Worm (Caenorhabditis elegans) whole organism, L4/young adult: Measurements from ENCODE around the gene acdh-8.

Source experiments
- W03F9.2 ChIP-seq: fragments of 150-350 bp; optimal IDR thresholded peaks from 2 replicates; lab custom pipeline; 2014; ENCODE audit warnings: missing biosample characterization, missing genetic modification characterization
- dao-5 ChIP-seq: sonication (generic microtip); optimal IDR thresholded peaks from 2 replicates; lab custom pipeline; 2016; ENCODE audit warnings: missing genotype, missing genetic modification characterization, moderate library complexity, missing compliant biosample characterization
- him-1 ChIP-seq: sonication (generic microtip); optimal IDR thresholded peaks from 2 replicates; lab custom pipeline; 2016; ENCODE audit warnings: missing genotype, missing genetic modification reagents, missing genetic modification characterization, missing compliant biosample characterization

DNA sequence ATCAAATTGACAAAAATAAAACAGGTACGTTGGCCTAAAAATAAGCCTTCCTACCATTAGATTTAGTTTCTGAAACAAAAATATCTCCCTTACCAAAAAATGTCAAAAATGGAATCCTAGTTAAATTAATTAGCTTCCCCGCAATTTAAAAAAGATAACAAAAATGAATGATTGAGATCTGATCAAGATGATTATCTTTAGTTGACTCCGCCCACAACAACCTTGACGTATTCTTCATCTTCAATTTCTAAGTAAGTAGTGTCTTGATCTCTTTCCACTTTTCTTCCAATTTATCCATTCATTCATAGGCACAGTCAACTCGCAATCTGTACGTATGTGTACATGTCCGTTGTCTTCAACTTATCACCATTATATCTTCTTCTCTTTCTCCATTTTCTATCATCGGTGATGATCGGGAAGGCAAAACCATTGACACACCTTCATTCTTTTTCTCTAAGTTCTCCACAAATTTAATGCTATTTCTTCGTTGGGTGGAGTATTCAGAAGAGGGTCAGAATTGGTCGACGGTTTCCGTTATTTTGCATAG lies 25.9 kb upstream of the acdh-8 start:
- TF ChIP-seq him-1 (tag; lab: Kevin White, UChicago) (no peak), dao-5 (tag; lab: Kevin White, UChicago) (no peak), W03F9.2 (tag; lab: Kevin White, UChicago) (no peak)
